Worm (Caenorhabditis elegans): ENCODE results near the gene C14A4.8.

C14A4.8 gene

ce11 chrII:10551985-10552736, 45.8 kb downstream of the C14A4.8 start (continued):
- TF ChIP-seq aha-1 (tag) (peak; percentile 99), Y105C5A.15 (GFP tag; IDR thresholded peaks at IDR 0.05) (0 out of 2 replicates have a peak, but pooled peaks have one; percentile 24), mes-2 (tag; optimal IDR thresholded peaks at IDR 0.05; ENCODE audit: poor library complexity, severe bottlenecking) (peak; percentile 83), saeg-2 (GFP tag; IDR thresholded peaks at IDR 0.05) (peak; percentile 89), snpc-1.2 (GFP tag; IDR thresholded peaks at IDR 0.05) (no peak), vab-7 (GFP tag; IDR thresholded peaks at IDR 0.05) (peak; percentile 46; the same call in 1 of the 2 replicates), spr-1 (tag; optimal IDR thresholded peaks at IDR 0.05) (peak; percentile 63), mxl-2 (GFP tag; conservative IDR thresholded peaks at IDR 0.05) (0 out of 2 replicates have a peak, but pooled peaks have one; percentile 16), ceh-32 (tag; optimal IDR thresholded peaks at IDR 0.05; ENCODE audit: poor library complexity) (no peak), daf-16 (GFP tag; optimal IDR thresholded peaks at IDR 0.05) (peak in 1 of 2 experiments; percentile 79), daf-16 (tag; optimal IDR thresholded peaks at IDR 0.05) (peak; percentile 86), arid-1 (GFP tag; conservative IDR thresholded peaks at IDR 0.05) (peak; percentile 28; the same call in 1 of the 2 replicates), lin-29 (GFP tag; IDR thresholded peaks at IDR 0.05) (peak; percentile 70; the same call in 1 of the 2 replicates), hlh-30 (tag; optimal IDR thresholded peaks at IDR 0.05; ENCODE audit: insufficient read depth) (peak; percentile 99), ZK546.5 (tag; optimal IDR thresholded peaks at IDR 0.05) (peak in 1 of 2 experiments; percentile 33), lin-38 (GFP tag; IDR thresholded peaks at IDR 0.05) (peak; percentile 63), dve-1 (tag; optimal IDR thresholded peaks at IDR 0.05; ENCODE audit: insufficient read depth) (peak; percentile 96), set-16 (GFP tag; IDR thresholded peaks at IDR 0.05) (peak; percentile 55), hif-1 (tag; optimal IDR thresholded peaks at IDR 0.05) (peak; percentile 25 to 69), dpl-1 (GFP tag; optimal IDR thresholded peaks at IDR 0.05) (peak; percentile 64), mxl-3 (GFP tag; optimal IDR thresholded peaks at IDR 0.05) (peak; percentile 60), ceh-28 (tag; optimal IDR thresholded peaks at IDR 0.05) (peak; percentile 14), fos-1 (tag; optimal IDR thresholded peaks at IDR 0.05) (peak; percentile 66), nhr-28 (tag; optimal IDR thresholded peaks at IDR 0.05) (peak; percentile 90), lin-15B (tag; optimal IDR thresholded peaks at IDR 0.05) (no peak), egl-43 (GFP tag; IDR thresholded peaks at IDR 0.05) (peak; percentile 77), ZK337.2 (GFP tag; IDR thresholded peaks at IDR 0.05) (peak; percentile 6; the same call in 1 of the 2 replicates), ztf-7 (tag; optimal IDR thresholded peaks at IDR 0.05) (peak; percentile 61), php-3 (GFP tag; IDR thresholded peaks at IDR 0.05) (peak; percentile 40), unc-62 (GFP tag; optimal IDR thresholded peaks at IDR 0.05 in 1 of 2) (peak in 1 of 2 experiments; percentile 100), unc-62 (tag; optimal IDR thresholded peaks at IDR 0.05) (no peak), rbr-2 (tag; optimal IDR thresholded peaks at IDR 0.05) (peak; percentile 83), nhr-76 (tag; optimal IDR thresholded peaks at IDR 0.05) (peak; percentile 64), unc-130 (GFP tag; optimal IDR thresholded peaks at IDR 0.05) (no peak), spr-3 (GFP tag; optimal IDR thresholded peaks at IDR 0.05) (peak; percentile 26), ztf-11 (tag; optimal IDR thresholded peaks at IDR 0.05) (no peak), mdl-1 (tag; optimal IDR thresholded peaks at IDR 0.05) (peak; percentile 76 to 91), T20F7.1 (GFP tag; optimal IDR thresholded peaks at IDR 0.05) (peak; percentile 67), nhr-10 (tag; optimal IDR thresholded peaks at IDR 0.05) (peak; percentile 82), madf-9 (GFP tag; conservative IDR thresholded peaks at IDR 0.05) (peak; percentile 39), F49E8.2 (tag; optimal IDR thresholded peaks at IDR 0.05; ENCODE audit: borderline replicate concordance) (no peak), nhr-77 (tag; optimal IDR thresholded peaks at IDR 0.05) (peak; percentile 94), skn-1 (tag; optimal IDR thresholded peaks at IDR 0.05) (no peak), gei-8 (GFP tag; optimal IDR thresholded peaks at IDR 0.05) (peak; percentile 74), zfp-3 (GFP tag; conservative IDR thresholded peaks at IDR 0.05) (0 out of 2 replicates have a peak, but pooled peaks have one; percentile 42), daf-8 (GFP tag; IDR thresholded peaks at IDR 0.05) (no peak), aly-2 (tag; optimal IDR thresholded peaks at IDR 0.05) (no peak), R02D3.7 (tag; optimal IDR thresholded peaks at IDR 0.05) (no peak), lin-1 (GFP tag; IDR thresholded peaks at IDR 0.05) (peak; percentile 77; the same call in 1 of the 2 replicates)

All from whole organism, L4 larva.